Worm (Caenorhabditis elegans) whole organism, young adult: ENCODE results near the gene T07D1.3.

Source experiments
- F57C9.4 ChIP-seq: sonication (generic microtip); optimal IDR thresholded peaks from 2 replicates; lab custom pipeline; 2017; ENCODE audit warnings: mild to moderate bottlenecking, missing genetic modification characterization, missing compliant biosample characterization
- K11D2.4 ChIP-seq: fragments of 200-800 bp; sonication (Bioruptor generic); IDR thresholded peaks from 2 replicates; pipeline ENCODE4 v1.3.6; 2022; ENCODE audit warnings: missing genetic modification reagents, missing genetic modification characterization, missing compliant biosample characterization
- akir-1 ChIP-seq: fragments of 200-800 bp; sonication (Bioruptor generic); optimal IDR thresholded peaks from 2 replicates; lab custom pipeline; 2018; ENCODE audit warnings: mild to moderate bottlenecking, missing genetic modification characterization, moderate library complexity, missing compliant biosample characterization
- attf-6 ChIP-seq: fragments of 200-800 bp; sonication (Bioruptor generic); IDR thresholded peaks from 2 replicates; pipeline ENCODE4 v1.3.6; 2022; ENCODE audit warnings: missing genetic modification reagents, missing genetic modification characterization, missing compliant biosample characterization
- ekl-4 ChIP-seq: fragments of 200-800 bp; sonication (Bioruptor generic); IDR thresholded peaks from 2 replicates; pipeline ENCODE4 v1.3.6; 2022; ENCODE audit warnings: missing genetic modification reagents, missing genetic modification characterization, missing compliant biosample characterization
- hlh-26 ChIP-seq: fragments of 200-800 bp; sonication (Bioruptor generic); conservative IDR thresholded peaks from 2 replicates; pipeline ENCODE4 v1.3.6; 2022; ENCODE audit warnings: missing genetic modification reagents, missing genetic modification characterization, missing compliant biosample characterization
- hsf-1 ChIP-seq: fragments of 200-800 bp; sonication (Bioruptor generic); IDR thresholded peaks from 2 replicates; pipeline ENCODE4 v1.3.6; 2022; ENCODE audit warnings: missing genetic modification reagents, missing genetic modification characterization, missing compliant biosample characterization
- let-607 ChIP-seq, 2 experiments: fragments of 200-800 bp in 1 of 2; sonication (Bioruptor generic) in 1 of 2; sonication (generic microtip) in 1 of 2; optimal IDR thresholded peaks; 2 replicates each; lab custom pipeline; 2016 to 2018; ENCODE audit warnings: mild to moderate bottlenecking in 2 of 2, missing compliant biosample characterization in 2 of 2, missing genetic modification characterization in 2 of 2, moderate library complexity in 2 of 2, missing genotype in 1 of 2
- lin-54 ChIP-seq: fragments of 200-800 bp; sonication (Bioruptor generic); optimal IDR thresholded peaks from 2 replicates; lab custom pipeline; 2018; ENCODE audit warnings: mild to moderate bottlenecking, missing genetic modification characterization, missing compliant biosample characterization
- madf-6 ChIP-seq: fragments of 200-800 bp; sonication (Bioruptor generic); IDR thresholded peaks from 2 replicates; pipeline ENCODE4 v1.3.6; 2022; ENCODE audit warnings: missing genetic modification reagents, missing genetic modification characterization, missing compliant biosample characterization
- somi-1 ChIP-seq: fragments of 200-800 bp; sonication (Bioruptor generic); optimal IDR thresholded peaks from 2 replicates; lab custom pipeline; 2018; ENCODE audit warnings: mild to moderate bottlenecking, missing genetic modification characterization, missing compliant biosample characterization
- ztf-6 ChIP-seq: fragments of 200-800 bp; sonication (Bioruptor generic); IDR thresholded peaks from 2 replicates; pipeline ENCODE4 v1.3.6; 2022; ENCODE audit warnings: missing genetic modification reagents, missing genetic modification characterization, missing compliant biosample characterization

ce11 chrX:2427404-2427803, 15.8 kb downstream of the T07D1.3 start, which contains the start of gene gcy-31:
- TF ChIP-seq ztf-6 (GFP tag; lab: Robert Waterston, UW): no peak
- TF ChIP-seq madf-6: no peak
- no peak for TF ChIP-seq lin-54 (GFP tag; lab: Kevin White, UChicago)
- no peak for TF ChIP-seq hsf-1
- TF ChIP-seq attf-6 (GFP tag; lab: Robert Waterston, UW): no peak
- TF ChIP-seq hlh-26 (GFP tag; lab: Robert Waterston, UW): no peak
- no peak for TF ChIP-seq akir-1 (GFP tag; lab: Kevin White, UChicago)
- TF ChIP-seq ekl-4 (GFP tag; lab: Robert Waterston, UW): no peak
- TF ChIP-seq F57C9.4 (tag; lab: Kevin White, UChicago): no peak
- TF ChIP-seq K11D2.4 (GFP tag; lab: Robert Waterston, UW): no peak
- TF ChIP-seq let-607 (tag; optimal IDR thresholded peaks at IDR 0.05; lab: Kevin White, UChicago): no peak
- TF ChIP-seq somi-1 (GFP tag; lab: Kevin White, UChicago): no peak
